Worm (Caenorhabditis elegans) whole organism, late embryonic: ENCODE results near the gene F14D2.8.

ENCODE experiments used
- ama-1 ChIP-seq: fragments of 150-350 bp; optimal IDR thresholded peaks from 2 replicates; lab custom pipeline; 2014
- elt-2 ChIP-seq: sonication (generic microtip); optimal IDR thresholded peaks from 2 replicates; lab custom pipeline; 2016; ENCODE audit warnings: missing genetic modification reagents, missing genetic modification characterization, missing compliant biosample characterization
- ets-4 ChIP-seq: sonication (generic microtip); optimal IDR thresholded peaks from 2 replicates; lab custom pipeline; 2016; ENCODE audit warnings: missing genetic modification characterization, missing compliant biosample characterization

DNA sequence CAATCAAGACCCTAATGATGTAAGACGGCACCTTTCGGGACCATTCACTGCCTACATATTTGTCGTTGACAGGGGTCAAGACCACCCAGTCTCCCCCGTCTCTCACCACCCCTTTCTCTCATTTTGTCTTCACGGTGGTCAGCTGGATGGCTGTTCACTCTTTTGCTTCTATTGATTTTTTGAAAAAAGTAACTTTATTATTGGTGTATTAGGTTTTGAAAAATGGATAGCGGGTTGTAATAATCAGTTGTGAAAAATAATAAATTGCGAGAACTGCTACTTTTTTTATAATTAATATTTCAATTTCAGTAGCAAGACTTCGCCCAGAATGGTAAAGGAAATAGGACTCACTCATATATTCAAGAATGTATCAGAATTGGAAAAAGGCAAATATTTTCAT lies 27.1 kb upstream of the F14D2.8 start, which contains the start of gene bath-9:
- no peak for TF ChIP-seq ama-1 (lab: Kevin White, UChicago)
- no peak for TF ChIP-seq ets-4 (tag; lab: Kevin White, UChicago)
- TF ChIP-seq elt-2 (tag; lab: Kevin White, UChicago): no peak
